3 worm cellular contexts compared by ENCODE assay signal in genomic region chrIV:14799186-14799585, ce11.
TF ChIP-seq lines count a peak whose summit lies in the region.

Y57G11C.14 (plus strand) TSS chrIV:14799311.

TF ChIP-seq in whole organism, L1 larva, 84 proteins besides CTCF, POLR2A, EP300 and RAD21:
- TF ChIP-seq egl-13 (tag; optimal IDR thresholded peaks at IDR 0.05; lab: Kevin White, UChicago) (no peak), nhr-237 (tag; optimal IDR thresholded peaks at IDR 0.05; lab: Kevin White, UChicago) (no peak), ama-1 (optimal IDR thresholded peaks at IDR 0.05; lab: Kevin White, UChicago) (peak; percentile 4), isw-1 (GFP tag; IDR thresholded peaks at IDR 0.05; lab: Robert Waterston, UW) (no peak), nhr-12 (tag; optimal IDR thresholded peaks at IDR 0.05; lab: Kevin White, UChicago) (no peak), fkh-4 (tag; optimal IDR thresholded peaks at IDR 0.05; lab: Kevin White, UChicago; ENCODE audit: borderline replicate concordance) (no peak)

TF ChIP-seq in whole organism, L4 larva, 104 proteins besides CTCF, POLR2A, EP300 and RAD21:
- TF ChIP-seq lsy-2 (tag; optimal IDR thresholded peaks at IDR 0.05; lab: Kevin White, UChicago) (no peak), tra-1 (GFP tag; IDR thresholded peaks at IDR 0.05; lab: Robert Waterston, UW) (no peak), madf-5 (GFP tag; IDR thresholded peaks at IDR 0.05; lab: Robert Waterston, UW) (no peak), D1046.2 (GFP tag; IDR thresholded peaks at IDR 0.05; lab: Robert Waterston, UW) (0 out of 2 replicates have a peak, but pooled peaks have one; percentile 47), fos-1 (tag; optimal IDR thresholded peaks at IDR 0.05; lab: Kevin White, UChicago) (no peak), saeg-2 (GFP tag; IDR thresholded peaks at IDR 0.05; lab: Robert Waterston, UW) (no peak), spr-3 (GFP tag; optimal IDR thresholded peaks at IDR 0.05; lab: Kevin White, UChicago) (no peak), dve-1 (tag; optimal IDR thresholded peaks at IDR 0.05; lab: Kevin White, UChicago; ENCODE audit: insufficient read depth) (no peak), T26A8.4 (GFP tag; IDR thresholded peaks at IDR 0.05; lab: Robert Waterston, UW) (0 out of 2 replicates have a peak, but pooled peaks have one; percentile 27), nhr-42 (GFP tag; IDR thresholded peaks at IDR 0.05; lab: Robert Waterston, UW) (0 out of 2 replicates have a peak, but pooled peaks have one; percentile 11), nhr-111 (GFP tag; optimal IDR thresholded peaks at IDR 0.05; lab: Kevin White, UChicago) (no peak), set-16 (GFP tag; IDR thresholded peaks at IDR 0.05; lab: Robert Waterston, UW) (no peak), hmg-1.1 (GFP tag; IDR thresholded peaks at IDR 0.05; lab: Robert Waterston, UW) (no peak), unc-130 (GFP tag; optimal IDR thresholded peaks at IDR 0.05; lab: Kevin White, UChicago) (no peak), egl-27 (tag; optimal IDR thresholded peaks at IDR 0.05; lab: Kevin White, UChicago) (no peak), nhr-28 (tag; optimal IDR thresholded peaks at IDR 0.05; lab: Kevin White, UChicago) (no peak), snpc-1.2 (GFP tag; IDR thresholded peaks at IDR 0.05; lab: Robert Waterston, UW) (peak; percentile 60; the same call in 1 of the 2 replicates), Y75B8A.6 (GFP tag; IDR thresholded peaks at IDR 0.05; lab: Robert Waterston, UW) (no peak), lim-7 (GFP tag; IDR thresholded peaks at IDR 0.05; lab: Robert Waterston, UW) (no peak), nhr-77 (tag; optimal IDR thresholded peaks at IDR 0.05; lab: Kevin White, UChicago) (no peak), daf-16 (GFP tag; optimal IDR thresholded peaks at IDR 0.05; lab: Kevin White, UChicago) (no peak), daf-16 (tag; optimal IDR thresholded peaks at IDR 0.05; lab: Kevin White, UChicago) (no peak), lin-38 (GFP tag; IDR thresholded peaks at IDR 0.05; lab: Robert Waterston, UW) (peak; percentile 41), R02D3.7 (tag; optimal IDR thresholded peaks at IDR 0.05; lab: Kevin White, UChicago) (no peak), zip-2 (tag; optimal IDR thresholded peaks at IDR 0.05; lab: Kevin White, UChicago) (no peak), lin-13 (GFP tag; optimal IDR thresholded peaks at IDR 0.05; lab: Kevin White, UChicago) (no peak), mes-2 (tag; optimal IDR thresholded peaks at IDR 0.05; lab: Kevin White, UChicago; ENCODE audit: poor library complexity, severe bottlenecking) (no peak), mdt-29 (GFP tag; IDR thresholded peaks at IDR 0.05; lab: Robert Waterston, UW) (no peak), arid-1 (GFP tag; conservative IDR thresholded peaks at IDR 0.05; lab: Robert Waterston, UW) (no peak), sdz-12 (GFP tag; optimal IDR thresholded peaks at IDR 0.05; lab: Kevin White, UChicago) (no peak), ceh-62 (tag; optimal IDR thresholded peaks at IDR 0.05; lab: Kevin White, UChicago) (no peak), tag-97 (GFP tag; IDR thresholded peaks at IDR 0.05; lab: Robert Waterston, UW) (no peak), nhr-102 (tag; optimal IDR thresholded peaks at IDR 0.05; lab: Kevin White, UChicago) (no peak), ZK546.5 (tag; optimal IDR thresholded peaks at IDR 0.05; lab: Kevin White, UChicago) (no peak), nhr-11 (tag; optimal IDR thresholded peaks at IDR 0.05; lab: Kevin White, UChicago) (no peak)
TF ChIP-seq in whole organism, L4 larva: peak in this region for 5.

TF ChIP-seq in whole organism, young adult, 124 proteins besides CTCF, POLR2A, EP300 and RAD21:
- TF ChIP-seq attf-6 (GFP tag; IDR thresholded peaks at IDR 0.05; lab: Robert Waterston, UW) (peak; percentile 88), ztf-18 (tag; optimal IDR thresholded peaks at IDR 0.05; lab: Kevin White, UChicago) (no peak), nhr-80 (tag; optimal IDR thresholded peaks at IDR 0.05; lab: Kevin White, UChicago) (no peak), hmg-1.2 (GFP tag; IDR thresholded peaks at IDR 0.05; lab: Robert Waterston, UW) (0 out of 2 replicates have a peak, but pooled peaks have one; percentile 28), zim-3 (tag; optimal IDR thresholded peaks at IDR 0.05; lab: Kevin White, UChicago) (no peak), mcd-1 (GFP tag; IDR thresholded peaks at IDR 0.05; lab: Robert Waterston, UW) (0 out of 2 replicates have a peak, but pooled peaks have one; percentile 15), sdz-38 (tag; optimal IDR thresholded peaks at IDR 0.05; lab: Kevin White, UChicago) (no peak), hsf-1 (GFP tag; IDR thresholded peaks at IDR 0.05; lab: Robert Waterston, UW) (0 out of 2 replicates have a peak, but pooled peaks have one; percentile 41), snpc-4 (GFP tag; optimal IDR thresholded peaks at IDR 0.05; lab: Kevin White, UChicago) (no peak), snpc-4 (tag; optimal IDR thresholded peaks at IDR 0.05; lab: Kevin White, UChicago) (peak in 1 of 4 experiments; percentile 85), B0035.1 (tag; optimal IDR thresholded peaks at IDR 0.05; lab: Kevin White, UChicago) (no peak), F33H1.4 (GFP tag; IDR thresholded peaks at IDR 0.05; lab: Robert Waterston, UW) (0 out of 2 replicates have a peak, but pooled peaks have one; percentile 5), hrde-1 (tag; optimal IDR thresholded peaks at IDR 0.05; lab: Kevin White, UChicago; ENCODE audit: borderline replicate concordance) (peak; percentile 55), Y53G8AR.9 (GFP tag; conservative IDR thresholded peaks at IDR 0.05; lab: Robert Waterston, UW) (0 out of 2 replicates have a peak, but pooled peaks have one; percentile 30), atf-7 (tag; optimal IDR thresholded peaks at IDR 0.05; lab: Kevin White, UChicago) (peak; percentile 23), madf-3 (GFP tag; IDR thresholded peaks at IDR 0.05; lab: Robert Waterston, UW) (0 out of 2 replicates have a peak, but pooled peaks have one; percentile 67), ekl-4 (GFP tag; IDR thresholded peaks at IDR 0.05; lab: Robert Waterston, UW) (0 out of 2 replicates have a peak, but pooled peaks have one; percentile 26)
